Fruit fly (Drosophila melanogaster) whole organism, embryonic: ENCODE data around the gene Prp39.
A peak's percentile ranks its signal among the peaks of the same experiment; 100 is the strongest.

Source experiments
- Asciz ChIP-seq: fragments of 200-800 bp; sonication (Bioruptor generic); optimal IDR thresholded peaks from 2 replicates; lab custom pipeline; 2017; ENCODE audit warnings: missing biosample characterization, mild to moderate bottlenecking, missing genetic modification characterization, missing genetic modification reagents
- Bgb ChIP-seq: fragments of 200-800 bp; sonication (Bioruptor generic); IDR thresholded peaks from 2 replicates; pipeline ENCODE4 v1.3.6; 2022; ENCODE audit warnings: missing biosample characterization, missing genetic modification characterization; ENCODE audit not compliant: partially characterized antibody
- CG3726 ChIP-seq: fragments of 200-800 bp; sonication (Bioruptor generic); IDR thresholded peaks from 3 replicates; pipeline ENCODE4, ENCODE4 v1.3.6; 2022; ENCODE audit warnings: missing biosample characterization, missing genetic modification characterization
- CG7963 ChIP-seq: fragments of 200-800 bp; sonication (Bioruptor generic); IDR thresholded peaks from 3 replicates; pipeline ENCODE4 v1.3.6; 2022; ENCODE audit warnings: missing biosample characterization, missing genetic modification characterization; ENCODE audit not compliant: partially characterized antibody
- CG8359 ChIP-seq: fragments of 200-800 bp; sonication (Bioruptor generic); optimal IDR thresholded peaks from 2 replicates; lab custom pipeline; 2017; ENCODE audit warnings: missing biosample characterization, mild to moderate bottlenecking, missing genetic modification characterization, borderline replicate concordance
- CG9609 ChIP-seq: fragments of 200-800 bp; sonication (Bioruptor generic); optimal IDR thresholded peaks from 3 replicates; lab custom pipeline; 2016; ENCODE audit warnings: missing biosample characterization, missing genetic modification characterization
- H2.0 ChIP-seq: fragments of 200-800 bp; sonication (Bioruptor generic); IDR thresholded peaks from 2 replicates; pipeline ENCODE4 v1.3.6; 2022; ENCODE audit warnings: missing biosample characterization, missing genetic modification characterization
- TFAM ChIP-seq: fragments of 200-800 bp; sonication (Bioruptor generic); optimal IDR thresholded peaks from 2 replicates; lab custom pipeline; 2017; ENCODE audit warnings: missing biosample characterization, missing genetic modification characterization, inconsistent platforms
- bbx ChIP-seq: fragments of 200-800 bp; sonication (Bioruptor generic); IDR thresholded peaks from 2 replicates; pipeline ENCODE4 v1.3.6; 2022; ENCODE audit warnings: missing biosample characterization, missing genetic modification characterization; ENCODE audit not compliant: partially characterized antibody
- insv ChIP-seq, 2 experiments: fragments of 200-800 bp; sonication (Bioruptor generic); optimal IDR thresholded peaks; 3 replicates each; lab custom pipeline; 2016 to 2018; ENCODE audit warnings: missing biosample characterization in 2 of 2, missing genetic modification characterization in 2 of 2
- so ChIP-seq: fragments of 200-800 bp; sonication (Bioruptor generic); IDR thresholded peaks from 3 replicates; pipeline ENCODE4 v1.3.6; 2022; ENCODE audit warnings: missing biosample characterization, missing genetic modification characterization
- sqz ChIP-seq: fragments of 200-800 bp; sonication (Bioruptor generic); optimal IDR thresholded peaks from 3 replicates; lab custom pipeline; 2018; ENCODE audit warnings: missing biosample characterization, mild to moderate bottlenecking, missing genetic modification characterization
- stc ChIP-seq: fragments of 200-800 bp; sonication (Bioruptor generic); IDR thresholded peaks from 2 replicates; pipeline ENCODE4 v1.3.6; 2022; ENCODE audit warnings: missing biosample characterization, missing genetic modification characterization
- z ChIP-seq: fragments of 200-800 bp; sonication (Bioruptor generic); IDR thresholded peaks from 3 replicates; pipeline ENCODE4 v1.3.6; 2022; ENCODE audit warnings: missing biosample characterization, missing genetic modification characterization

dm6 chr3R:28857287-28858024 is 45.6 kb downstream of the Prp39 start:
- peak; percentile 1 for TF ChIP-seq CG9609 (GFP tag; lab: Kevin White, UChicago)
- no peak for TF ChIP-seq TFAM
- no peak for TF ChIP-seq CG7963 (GFP tag; lab: Robert Waterston, UW)
- TF ChIP-seq bbx (GFP tag; lab: Robert Waterston, UW), result no peak
- peak; percentile 60 for TF ChIP-seq H2.0
- TF ChIP-seq stc, result peak; percentile 67; the same call in 1 of the 2 replicates
- TF ChIP-seq Bgb, result no peak
- no peak for TF ChIP-seq sqz (GFP tag; lab: Kevin White, UChicago)
- no peak for TF ChIP-seq Asciz (GFP tag; lab: Kevin White, UChicago)
- peak; percentile 46; the same call in 1 of the 3 replicates for TF ChIP-seq so (GFP tag; lab: Robert Waterston, UW)
- TF ChIP-seq z (GFP tag; lab: Robert Waterston, UW), result no peak
- TF ChIP-seq CG3726 (GFP tag; lab: Robert Waterston, UW), result no peak
- TF ChIP-seq insv (GFP tag; optimal IDR thresholded peaks at IDR 0.05; lab: Kevin White, UChicago), result no peak
- TF ChIP-seq CG8359 (GFP tag; lab: Kevin White, UChicago), result no peak
